Worm (Caenorhabditis elegans) whole organism, midembryonic: ENCODE measurements around the gene unc-84.

Experiments
- cog-1 ChIP-seq: sonication (generic microtip); optimal IDR thresholded peaks from 2 replicates; lab custom pipeline; 2016; ENCODE audit warnings: missing genetic modification characterization, missing compliant biosample characterization
- klf-2 ChIP-seq: fragments of 200-800 bp; sonication (Bioruptor generic); conservative IDR thresholded peaks from 2 replicates; pipeline ENCODE4 v1.3.6; 2022; ENCODE audit warnings: missing genetic modification reagents, missing genetic modification characterization, missing compliant biosample characterization
- med-1 ChIP-seq: sonication (generic microtip); optimal IDR thresholded peaks from 2 replicates; lab custom pipeline; 2017; ENCODE audit warnings: missing genetic modification characterization, mild to moderate bottlenecking, missing compliant biosample characterization, antibody characterized with exemption, missing genetic modification reagents; ENCODE audit not compliant: insufficient read depth

- TF ChIP-seq med-1 (GFP tag; lab: Kevin White, UChicago) (no peak), cog-1 (no peak), klf-2 (GFP tag; lab: Robert Waterston, UW) (no peak)
Measured at ce11 chrX:13581820-13582219, 2.8 kb upstream of the unc-84 start, which contains the start of gene F54B11.10.
